Fruit fly (Drosophila melanogaster) whole organism, embryonic: ENCODE measurements around the gene CG5096.

Experiments used
- Aef1 ChIP-seq: fragments of 200-800 bp; sonication (Bioruptor generic); IDR thresholded peaks from 3 replicates; pipeline ENCODE4 v1.3.6; 2022; ENCODE audit warnings: missing biosample characterization, missing genetic modification characterization
- CG10147 ChIP-seq: fragments of 200-800 bp; sonication (Bioruptor generic); optimal IDR thresholded peaks from 2 replicates; lab custom pipeline; 2019; ENCODE audit warnings: missing biosample characterization, mild to moderate bottlenecking, missing genetic modification characterization, moderate library complexity
- CG12391 ChIP-seq: fragments of 200-800 bp; sonication (Bioruptor generic); optimal IDR thresholded peaks from 3 replicates; lab custom pipeline; 2018; ENCODE audit warnings: missing biosample characterization, mild to moderate bottlenecking, missing genetic modification characterization, moderate library complexity
- CG12744 ChIP-seq: fragments of 200-800 bp; sonication (Bioruptor generic); optimal IDR thresholded peaks from 2 replicates; lab custom pipeline; 2016; ENCODE audit warnings: missing biosample characterization, missing genetic modification characterization
- CG14050 ChIP-seq: fragments of 200-800 bp; sonication (Bioruptor generic); IDR thresholded peaks from 3 replicates; pipeline ENCODE4 v1.3.6; 2022; ENCODE audit warnings: missing biosample characterization, missing genetic modification characterization
- CG14667 ChIP-seq: fragments of 200-800 bp; sonication (Bioruptor generic); IDR thresholded peaks from 2 replicates; pipeline ENCODE4 v1.3.6; 2022; ENCODE audit warnings: missing biosample characterization, missing genetic modification characterization
- CG16863 ChIP-seq: fragments of 200-800 bp; sonication (Bioruptor generic); optimal IDR thresholded peaks from 3 replicates; lab custom pipeline; 2016; ENCODE audit warnings: missing biosample characterization, missing genetic modification characterization
- CG17385 ChIP-seq: fragments of 200-800 bp; sonication (Bioruptor generic); optimal IDR thresholded peaks from 3 replicates; lab custom pipeline; 2018; ENCODE audit warnings: missing biosample characterization, mild to moderate bottlenecking, missing genetic modification characterization
- CG17912 ChIP-seq: fragments of 200-800 bp; sonication (Bioruptor generic); optimal IDR thresholded peaks from 2 replicates; lab custom pipeline; 2018; ENCODE audit warnings: missing biosample characterization, mild to moderate bottlenecking, missing genetic modification characterization
- CG2199 ChIP-seq: fragments of 200-800 bp; sonication (Bioruptor generic); IDR thresholded peaks from 3 replicates; pipeline ENCODE4 v1.3.6; 2022; ENCODE audit warnings: missing biosample characterization, missing genetic modification characterization
- CG30403 ChIP-seq: fragments of 200-800 bp; sonication (Bioruptor generic); optimal IDR thresholded peaks from 3 replicates; lab custom pipeline; 2016; ENCODE audit warnings: missing biosample characterization, missing genetic modification characterization
- CG32767 ChIP-seq: fragments of 200-800 bp; sonication (Bioruptor generic); IDR thresholded peaks from 2 replicates; pipeline ENCODE4 v1.3.6; 2022; ENCODE audit warnings: missing biosample characterization, missing genetic modification characterization
- CG34224 ChIP-seq: fragments of 200-800 bp; sonication (Bioruptor generic); IDR thresholded peaks from 3 replicates; pipeline ENCODE4 v1.3.6; 2022; ENCODE audit warnings: missing biosample characterization, missing genetic modification characterization; ENCODE audit not compliant: partially characterized antibody
- CG4617 ChIP-seq: fragments of 200-800 bp; sonication (Bioruptor generic); optimal IDR thresholded peaks from 3 replicates; lab custom pipeline; 2016; ENCODE audit warnings: missing biosample characterization, missing genetic modification characterization, borderline replicate concordance
- CG5245 ChIP-seq: fragments of 200-800 bp; sonication (Bioruptor generic); optimal IDR thresholded peaks from 3 replicates; lab custom pipeline; 2016; ENCODE audit warnings: missing biosample characterization, missing genetic modification characterization
- CG5953 ChIP-seq: fragments of 200-800 bp; sonication (Bioruptor generic); IDR thresholded peaks from 2 replicates; pipeline ENCODE4 v1.3.6; 2022; ENCODE audit warnings: missing biosample characterization, missing genetic modification characterization
- CG8089 ChIP-seq: fragments of 200-800 bp; sonication (Bioruptor generic); optimal IDR thresholded peaks from 3 replicates; lab custom pipeline; 2016; ENCODE audit warnings: missing biosample characterization, missing genetic modification characterization
- CG8290 ChIP-seq, 3 experiments: fragments of 200-800 bp; sonication (Bioruptor generic); optimal IDR thresholded peaks; 2 replicates each; lab custom pipeline; 2016 to 2019; ENCODE audit warnings: missing biosample characterization in 3 of 3, missing genetic modification characterization in 3 of 3, mild to moderate bottlenecking in 2 of 3, moderate library complexity in 1 of 3
- CG9727 ChIP-seq: fragments of 200-800 bp; sonication (Bioruptor generic); optimal IDR thresholded peaks from 3 replicates; lab custom pipeline; 2017; ENCODE audit warnings: missing biosample characterization, mild to moderate bottlenecking, missing genetic modification characterization
- Dbx ChIP-seq: fragments of 200-800 bp; sonication (Bioruptor generic); IDR thresholded peaks from 3 replicates; pipeline ENCODE4 v1.3.6; 2022; ENCODE audit warnings: missing biosample characterization, missing genetic modification characterization
- E2f2 ChIP-seq: fragments of 200-800 bp; sonication (Bioruptor generic); IDR thresholded peaks from 2 replicates; pipeline ENCODE4 v1.3.6; 2022; ENCODE audit warnings: missing biosample characterization, missing genetic modification characterization
- Ets65A ChIP-seq: fragments of 200-800 bp; sonication (Bioruptor generic); peaks from one replicate; lab custom pipeline; 2016; ENCODE audit warnings: missing biosample characterization, missing genetic modification characterization
- Ets97D ChIP-seq: fragments of 200-800 bp; sonication (Bioruptor generic); optimal IDR thresholded peaks from 3 replicates; lab custom pipeline; 2016; ENCODE audit warnings: missing biosample characterization, missing genetic modification characterization
- GATAe ChIP-seq: fragments of 200-800 bp; sonication (Bioruptor generic); conservative IDR thresholded peaks from 2 replicates; pipeline ENCODE4 v1.3.6; 2022; ENCODE audit warnings: missing biosample characterization, missing genetic modification characterization
- Gug ChIP-seq: fragments of 200-800 bp; sonication (Bioruptor generic); IDR thresholded peaks from 4 replicates; pipeline ENCODE4 v1.3.6; 2022; ENCODE audit warnings: missing biosample characterization, missing genetic modification characterization
- HHEX ChIP-seq: fragments of 200-800 bp; sonication (Bioruptor generic); optimal IDR thresholded peaks from 3 replicates; lab custom pipeline; 2017; ENCODE audit warnings: missing biosample characterization, mild to moderate bottlenecking, missing genetic modification characterization, missing genetic modification reagents
- Lhr ChIP-seq: fragments of 200-800 bp; sonication (Bioruptor generic); optimal IDR thresholded peaks from 3 replicates; lab custom pipeline; 2017; ENCODE audit warnings: mild to moderate bottlenecking, missing biosample characterization, missing genetic modification reagents, missing genetic modification characterization
- MESR4 ChIP-seq: fragments of 200-800 bp; sonication (Bioruptor generic); optimal IDR thresholded peaks from 2 replicates; lab custom pipeline; 2018; ENCODE audit warnings: missing biosample characterization, mild to moderate bottlenecking, missing genetic modification characterization, moderate library complexity
- Max ChIP-seq: fragments of 200-800 bp; sonication (Bioruptor generic); optimal IDR thresholded peaks from 2 replicates; lab custom pipeline; 2016; ENCODE audit warnings: missing biosample characterization, mild to moderate bottlenecking, missing genetic modification characterization
- Optix ChIP-seq: fragments of 200-800 bp; sonication (Bioruptor generic); IDR thresholded peaks from 3 replicates; pipeline ENCODE4 v1.3.6; 2022; ENCODE audit warnings: missing biosample characterization, missing genetic modification characterization
- Taf1 ChIP-seq: fragments of 200-800 bp; sonication (Bioruptor generic); IDR thresholded peaks from 2 replicates; pipeline ENCODE4 v1.3.6; 2022; ENCODE audit warnings: missing biosample characterization, missing genetic modification characterization
- amos ChIP-seq: fragments of 200-800 bp; sonication (Bioruptor generic); IDR thresholded peaks from 2 replicates; pipeline ENCODE4 v1.3.6; 2022; ENCODE audit warnings: missing biosample characterization, missing genetic modification characterization; ENCODE audit not compliant: partially characterized antibody
- ara ChIP-seq: fragments of 200-800 bp; sonication (Bioruptor generic); IDR thresholded peaks from 2 replicates; pipeline ENCODE4 v1.3.6; 2022; ENCODE audit warnings: missing biosample characterization, missing genetic modification characterization
- ash1 ChIP-seq: fragments of 200-800 bp; sonication (Bioruptor generic); optimal IDR thresholded peaks from 2 replicates; lab custom pipeline; 2018; ENCODE audit warnings: missing biosample characterization, mild to moderate bottlenecking, missing genetic modification characterization
- ato ChIP-seq: fragments of 200-800 bp; sonication (Bioruptor generic); IDR thresholded peaks from 2 replicates; pipeline ENCODE4 v1.3.6; 2022; ENCODE audit warnings: missing biosample characterization, missing genetic modification characterization; ENCODE audit not compliant: partially characterized antibody
- crc ChIP-seq: fragments of 200-800 bp; sonication (Bioruptor generic); optimal IDR thresholded peaks from 2 replicates; lab custom pipeline; 2016; ENCODE audit warnings: missing biosample characterization, missing genetic modification characterization
- dpn ChIP-seq, 2 experiments: fragments of 200-800 bp; sonication (Bioruptor generic); optimal IDR thresholded peaks; 3 replicates each; lab custom pipeline; 2016; ENCODE audit warnings: missing biosample characterization in 2 of 2, missing genetic modification characterization in 2 of 2
- emc ChIP-seq: fragments of 200-800 bp; sonication (Bioruptor generic); optimal IDR thresholded peaks from 2 replicates; lab custom pipeline; 2016; ENCODE audit warnings: missing biosample characterization, missing genetic modification characterization
- gce ChIP-seq: fragments of 200-800 bp; sonication (Bioruptor generic); IDR thresholded peaks from 3 replicates; pipeline ENCODE4 v1.3.6; 2022; ENCODE audit warnings: missing biosample characterization, missing genetic modification characterization
- klu ChIP-seq: fragments of 200-800 bp; sonication (Bioruptor generic); IDR thresholded peaks from 2 replicates; pipeline ENCODE4 v1.3.6; 2022; ENCODE audit warnings: missing biosample characterization, missing genetic modification characterization
- mirr ChIP-seq: fragments of 200-800 bp; sonication (Bioruptor generic); optimal IDR thresholded peaks from 3 replicates; lab custom pipeline; 2018; ENCODE audit warnings: missing biosample characterization, mild to moderate bottlenecking, missing genetic modification characterization
- org-1 ChIP-seq: fragments of 200-800 bp; sonication (Bioruptor generic); optimal IDR thresholded peaks from 2 replicates; lab custom pipeline; 2017; ENCODE audit warnings: missing biosample characterization, missing genetic modification characterization
- pb ChIP-seq: fragments of 200-800 bp; sonication (Bioruptor generic); optimal IDR thresholded peaks from 3 replicates; lab custom pipeline; 2016; ENCODE audit warnings: missing biosample characterization, missing genetic modification characterization
- pzg ChIP-seq: fragments of 200-800 bp; sonication (Bioruptor generic); optimal IDR thresholded peaks from 3 replicates; lab custom pipeline; 2018; ENCODE audit warnings: missing biosample characterization, mild to moderate bottlenecking, missing genetic modification characterization, moderate library complexity
- rib ChIP-seq: fragments of 200-800 bp; sonication (Bioruptor generic); IDR thresholded peaks from 2 replicates; pipeline ENCODE4 v1.3.6; 2022; ENCODE audit warnings: missing biosample characterization, missing genetic modification characterization
- trem ChIP-seq: fragments of 200-800 bp; optimal IDR thresholded peaks from 3 replicates; lab custom pipeline; 2019; ENCODE audit warnings: missing biosample characterization, mild to moderate bottlenecking, missing genetic modification characterization, moderate library complexity
- vfl ChIP-seq: fragments of 200-800 bp; sonication (Bioruptor generic); optimal IDR thresholded peaks from 2 replicates; lab custom pipeline; 2016; ENCODE audit warnings: missing biosample characterization, missing genetic modification characterization
- z ChIP-seq: fragments of 200-800 bp; sonication (Bioruptor generic); IDR thresholded peaks from 3 replicates; pipeline ENCODE4 v1.3.6; 2022; ENCODE audit warnings: missing biosample characterization, missing genetic modification characterization
- zen ChIP-seq: fragments of 200-800 bp; sonication (Bioruptor generic); optimal IDR thresholded peaks from 3 replicates; lab custom pipeline; 2018; ENCODE audit warnings: missing biosample characterization, mild to moderate bottlenecking, missing genetic modification characterization, moderate library complexity

CG5096 gene

DNA sequence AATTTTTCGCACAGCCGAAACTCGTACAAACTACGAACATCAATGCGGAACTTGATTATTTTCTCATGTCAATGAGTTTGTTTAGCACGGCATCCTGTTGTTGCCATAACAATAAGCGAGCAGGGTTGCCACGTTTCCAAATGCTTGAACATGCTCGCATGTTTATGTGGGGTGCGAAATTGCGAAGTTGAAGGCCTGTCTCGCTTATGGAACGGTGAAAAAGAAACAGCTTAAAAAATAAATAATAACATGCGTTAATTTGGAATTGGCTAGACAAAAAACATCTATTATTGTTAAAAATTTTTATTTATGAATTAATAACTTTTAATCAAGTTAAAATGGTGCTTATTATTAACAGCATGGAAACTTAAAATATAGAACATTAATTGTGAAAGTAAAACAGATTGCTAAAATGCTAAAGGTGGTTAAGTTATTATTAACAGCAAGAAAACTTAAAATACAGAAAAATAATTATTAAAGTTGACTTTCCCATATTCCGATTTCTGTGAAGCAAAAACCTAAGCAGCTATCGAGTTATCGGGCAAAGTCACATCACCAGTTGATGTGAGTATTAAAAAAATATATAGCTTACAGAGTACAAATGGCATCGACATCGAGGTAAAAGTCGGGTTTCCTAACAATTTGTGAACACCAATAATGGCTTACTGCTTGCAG, 48.9 kb downstream of the CG5096 start, which contains the start of the genes Bug22 and TfIIB (continued):
- TF ChIP-seq Ets97D (GFP tag; lab: Kevin White, UChicago) (peak; percentile 70), vfl (GFP tag; lab: Kevin White, UChicago) (peak; percentile 68), amos (GFP tag; lab: Robert Waterston, UW) (no peak), ara (GFP tag; lab: Robert Waterston, UW) (peak; percentile 38; the same call in 1 of the 2 replicates), CG17912 (GFP tag; lab: Kevin White, UChicago) (peak; percentile 32), MESR4 (GFP tag; lab: Kevin White, UChicago) (peak; percentile 45), org-1 (GFP tag; lab: Kevin White, UChicago) (no peak), CG2199 (GFP tag; lab: Robert Waterston, UW) (no peak), gce (GFP tag; lab: Robert Waterston, UW) (no peak), Lhr (GFP tag; lab: Kevin White, UChicago) (peak; percentile 26), CG14667 (peak; percentile 62), CG17385 (GFP tag; lab: Kevin White, UChicago) (peak; percentile 66), CG10147 (GFP tag; lab: Kevin White, UChicago) (peak; percentile 58), CG12391 (tag; lab: Kevin White, UChicago) (peak; percentile 88), CG32767 (GFP tag; lab: Robert Waterston, UW) (no peak), CG8290 (GFP tag; optimal IDR thresholded peaks at IDR 0.05; lab: Kevin White, UChicago) (peak; percentile 78), CG8290 (tag; optimal IDR thresholded peaks at IDR 0.05; lab: Kevin White, UChicago) (peak; percentile 90 to 92), pb (no peak), CG4617 (GFP tag; lab: Kevin White, UChicago) (peak; percentile 27), pzg (GFP tag; lab: Kevin White, UChicago) (peak; percentile 53), CG8089 (peak; percentile 27), Max (peak; percentile 85), CG12744 (peak; percentile 26), CG34224 (0 out of 3 replicates have a peak, but pooled peaks have one; percentile 8), Optix (peak; percentile 60; the same call in 1 of the 3 replicates), CG30403 (GFP tag; lab: Kevin White, UChicago) (peak; percentile 88), rib (GFP tag; lab: Robert Waterston, UW) (peak; percentile 79), z (no peak), CG14050 (GFP tag; lab: Robert Waterston, UW) (no peak), ash1 (GFP tag; lab: Kevin White, UChicago) (no peak), HHEX (GFP tag; lab: Kevin White, UChicago) (peak; percentile 48), Taf1 (GFP tag; lab: Robert Waterston, UW) (peak; percentile 50; the same call in 1 of the 2 replicates), CG9727 (peak; percentile 72), E2f2 (GFP tag; lab: Robert Waterston, UW) (peak; percentile 41; the same call in 1 of the 2 replicates), CG5245 (GFP tag; lab: Kevin White, UChicago) (peak; percentile 67), Ets65A (GFP tag; lab: Kevin White, UChicago) (peak; percentile 94), ato (no peak), CG16863 (GFP tag; lab: Kevin White, UChicago) (peak; percentile 35), zen (tag; lab: Kevin White, UChicago) (peak; percentile 46), dpn (GFP tag; optimal IDR thresholded peaks at IDR 0.05; lab: Kevin White, UChicago) (peak; percentile 46 to 84), mirr (peak; percentile 45), Aef1 (GFP tag; lab: Robert Waterston, UW) (peak; percentile 66; the same call in 2 of the 3 replicates), Dbx (GFP tag; lab: Robert Waterston, UW) (peak; percentile 66; the same call in 2 of the 3 replicates), klu (GFP tag; lab: Robert Waterston, UW) (no peak), trem (tag; lab: Kevin White, UChicago) (peak; percentile 56), Gug (peak; percentile 65; the same call in 2 of the 4 replicates), GATAe (GFP tag; lab: Robert Waterston, UW) (no peak), emc (GFP tag; lab: Kevin White, UChicago) (no peak), crc (GFP tag; lab: Kevin White, UChicago) (peak; percentile 37), CG5953 (GFP tag; lab: Robert Waterston, UW) (no peak)
